Worm (Caenorhabditis elegans) whole organism, L4/young adult: ENCODE measurements around the gene clec-27.

Experiments used
- dao-5 ChIP-seq: sonication (generic microtip); optimal IDR thresholded peaks from 2 replicates; lab custom pipeline; 2016; ENCODE audit warnings: missing genotype, missing genetic modification characterization, moderate library complexity, missing compliant biosample characterization
- him-1 ChIP-seq: sonication (generic microtip); optimal IDR thresholded peaks from 2 replicates; lab custom pipeline; 2016; ENCODE audit warnings: missing genotype, missing genetic modification reagents, missing genetic modification characterization, missing compliant biosample characterization

DNA sequence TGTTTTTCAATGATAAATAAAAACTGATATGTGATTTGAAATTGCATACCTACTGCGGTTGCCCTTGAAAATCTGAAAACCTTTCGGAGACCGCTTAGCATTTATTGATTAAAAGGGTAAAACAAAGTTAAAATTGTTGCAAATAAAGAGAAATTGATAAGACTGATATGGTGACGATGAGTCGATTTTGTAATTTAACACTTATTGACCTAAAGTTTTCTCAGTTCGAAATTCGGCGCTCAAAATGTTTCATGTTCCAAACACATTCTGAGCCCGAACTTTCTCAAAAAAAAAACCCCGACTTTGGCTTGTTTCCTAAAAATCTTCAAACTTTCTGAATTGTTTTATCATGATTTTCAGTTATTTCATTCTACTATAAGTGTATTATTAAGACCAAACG is 13.5 kb upstream of the clec-27 start, which contains the start of gene clec-40:
- no peak for TF ChIP-seq him-1 (tag; lab: Kevin White, UChicago)
- no peak for TF ChIP-seq dao-5 (tag; lab: Kevin White, UChicago)
